Worm (Caenorhabditis elegans) whole organism, young adult: Measurements from ENCODE around the gene stg-2.
A peak's percentile ranks its signal among the peaks of the same experiment; 100 is the strongest.

Experiments used
- Y53G8AR.9 ChIP-seq: fragments of 200-800 bp; sonication (Bioruptor generic); conservative IDR thresholded peaks from 2 replicates; pipeline ENCODE4 v1.3.6; 2022; ENCODE audit warnings: missing genetic modification reagents, missing genetic modification characterization, missing compliant biosample characterization
- ama-1 ChIP-seq, 3 experiments: fragments of 150-350 bp in 1 of 3; sonication (generic microtip) in 2 of 3; optimal IDR thresholded peaks; 2 replicates each; lab custom pipeline; 2014 to 2018; ENCODE audit warnings: missing biosample characterization in 2 of 3, missing genetic modification characterization in 2 of 3, missing genetic modification reagents in 2 of 3
- lin-26 ChIP-seq: fragments of 200-800 bp; sonication (Bioruptor generic); IDR thresholded peaks from 2 replicates; pipeline ENCODE4 v1.3.6; 2022; ENCODE audit warnings: missing genetic modification reagents, missing genetic modification characterization, missing compliant biosample characterization
- mxl-1 ChIP-seq: sonication (generic microtip); optimal IDR thresholded peaks from 2 replicates; lab custom pipeline; 2016; ENCODE audit warnings: missing genetic modification characterization, missing compliant biosample characterization
- sea-2 ChIP-seq: fragments of 200-800 bp; sonication (Bioruptor generic); IDR thresholded peaks from 2 replicates; pipeline ENCODE4 v1.3.6; 2022; ENCODE audit warnings: missing genetic modification characterization, missing compliant biosample characterization
- snpc-4 ChIP-seq, 5 experiments: fragments of 150-350 bp in 1 of 5; sonication (generic microtip) in 4 of 5; optimal IDR thresholded peaks; 2 replicates each; lab custom pipeline; 2014 to 2018; ENCODE audit warnings: missing genetic modification characterization in 5 of 5, missing biosample characterization in 3 of 5, antibody characterized with exemption in 2 of 5, mild to moderate bottlenecking in 2 of 5, missing compliant biosample characterization in 2 of 5, missing genotype in 2 of 5, moderate library complexity in 2 of 5, missing genetic modification reagents in 1 of 5
- xnd-1 ChIP-seq: sonication (generic microtip); optimal IDR thresholded peaks from 2 replicates; lab custom pipeline; 2016; ENCODE audit warnings: missing genotype, missing genetic modification reagents, missing genetic modification characterization, missing compliant biosample characterization

DNA sequence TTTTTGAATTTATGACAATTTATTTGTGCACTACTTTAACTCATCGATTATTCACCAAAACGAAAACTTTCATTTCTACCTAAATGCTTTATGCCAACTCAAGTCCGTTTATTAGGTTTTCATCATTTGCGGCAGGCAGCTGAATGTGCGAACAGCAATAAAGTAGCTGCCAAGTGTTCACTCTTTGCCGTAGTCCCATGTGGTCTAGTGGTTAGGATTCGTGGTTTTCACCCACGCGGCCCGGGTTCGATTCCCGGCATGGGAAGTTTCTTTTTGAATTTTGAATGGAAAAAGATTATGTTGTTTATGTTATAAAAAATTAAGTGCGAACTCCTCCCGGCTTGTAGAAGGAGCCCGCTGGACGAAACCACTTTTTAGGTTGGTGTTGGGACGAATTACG is 2.6 kb upstream of the stg-2 start:
- TF ChIP-seq mxl-1: peak; percentile 71
- TF ChIP-seq Y53G8AR.9: 0 out of 2 replicates have a peak, but pooled peaks have one; percentile 45
- TF ChIP-seq ama-1 (optimal IDR thresholded peaks at IDR 0.05; lab: Kevin White, UChicago): no peak
- peak; percentile 86 to 92 for TF ChIP-seq ama-1 (GFP tag; optimal IDR thresholded peaks at IDR 0.05; lab: Kevin White, UChicago)
- no peak for TF ChIP-seq sea-2 (GFP tag; lab: Robert Waterston, UW)
- peak; percentile 92 for TF ChIP-seq lin-26
- TF ChIP-seq xnd-1 (tag; lab: Kevin White, UChicago): no peak
- peak; percentile 72 for TF ChIP-seq snpc-4 (GFP tag; optimal IDR thresholded peaks at IDR 0.05; lab: Kevin White, UChicago)
- TF ChIP-seq snpc-4 (tag; optimal IDR thresholded peaks at IDR 0.05; lab: Kevin White, UChicago): peak in 3 of 4 experiments; percentile 65 to 80 (median 79)
